Fruit fly (Drosophila melanogaster): Measurements from ENCODE around the gene CG42540.

- TF ChIP-seq CG13204 (GFP tag; optimal IDR thresholded peaks at IDR 0.05) (no peak), CG34367 (tag; optimal IDR thresholded peaks at IDR 0.05) (no peak), EcR (GFP tag; optimal IDR thresholded peaks at IDR 0.05) (no peak), Ets98B (GFP tag; IDR thresholded peaks at IDR 0.05) (no peak), CG32121 (GFP tag; IDR thresholded peaks at IDR 0.05) (no peak), CG4496 (GFP tag; IDR thresholded peaks at IDR 0.05) (no peak), fd96Ca (GFP tag; IDR thresholded peaks at IDR 0.05) (no peak), CG10348 (GFP tag; IDR thresholded peaks at IDR 0.05) (no peak), CG15710 (tag; optimal IDR thresholded peaks at IDR 0.05) (no peak), CG12605 (GFP tag; IDR thresholded peaks at IDR 0.05) (no peak)
These were observed 59.2 kb downstream of the CG42540 start for dm6 chr3L:4615064-4615463.
